Fruit fly (Drosophila melanogaster) whole organism, adult: Measurements from ENCODE around the gene CHKov2.

Experiments used
- CG12768 ChIP-seq: fragments of 200-800 bp; sonication (Bioruptor generic); optimal IDR thresholded peaks from 2 replicates; lab custom pipeline; 2017; ENCODE audit warnings: missing biosample characterization, missing genetic modification characterization, mild to moderate bottlenecking, moderate library complexity, missing genetic modification reagents
- CG1620 ChIP-seq: fragments of 200-800 bp; sonication (Bioruptor generic); optimal IDR thresholded peaks from 2 replicates; lab custom pipeline; 2016; ENCODE audit warnings: missing biosample characterization, missing genetic modification characterization
- CG5204 ChIP-seq: fragments of 200-800 bp; sonication (Bioruptor generic); optimal IDR thresholded peaks from 2 replicates; lab custom pipeline; 2016; ENCODE audit warnings: missing biosample characterization, missing genetic modification characterization
- CG7045 ChIP-seq: fragments of 200-800 bp; sonication (Bioruptor generic); optimal IDR thresholded peaks from 2 replicates; lab custom pipeline; 2017; ENCODE audit warnings: missing biosample characterization, mild to moderate bottlenecking, missing genetic modification characterization
- CG7101 ChIP-seq: fragments of 200-800 bp; sonication (Bioruptor generic); optimal IDR thresholded peaks from 2 replicates; lab custom pipeline; 2018; ENCODE audit warnings: missing biosample characterization, mild to moderate bottlenecking, missing genetic modification characterization, moderate library complexity
- Clk ChIP-seq: fragments of 200-800 bp; sonication (Bioruptor generic); optimal IDR thresholded peaks from 2 replicates; lab custom pipeline; 2017; ENCODE audit warnings: missing biosample characterization, missing genetic modification characterization
- Crg-1 ChIP-seq: fragments of 200-800 bp; sonication (Bioruptor generic); optimal IDR thresholded peaks from 2 replicates; lab custom pipeline; 2016; ENCODE audit warnings: missing biosample characterization, missing genetic modification characterization
- Mnt ChIP-seq: fragments of 200-800 bp; sonication (Bioruptor generic); optimal IDR thresholded peaks from 2 replicates; lab custom pipeline; 2016; ENCODE audit warnings: missing biosample characterization, mild to moderate bottlenecking, missing genetic modification characterization
- cic ChIP-seq: fragments of 200-800 bp; sonication (Bioruptor generic); optimal IDR thresholded peaks from 2 replicates; lab custom pipeline; 2017; ENCODE audit warnings: missing biosample characterization, mild to moderate bottlenecking, missing genetic modification characterization, moderate library complexity
- cnc ChIP-seq, 2 experiments: fragments of >200 bp; optimal IDR thresholded peaks; 2 replicates each; lab custom pipeline; 2017
- kay ChIP-seq: fragments of 200-800 bp; sonication (Bioruptor generic); peaks from one replicate; lab custom pipeline; 2016; ENCODE audit warnings: missing biosample characterization, missing genetic modification characterization, borderline replicate concordance
- pad ChIP-seq: fragments of 200-800 bp; sonication (Bioruptor generic); optimal IDR thresholded peaks from 3 replicates; lab custom pipeline; 2017; ENCODE audit warnings: missing biosample characterization, missing genetic modification characterization, mild to moderate bottlenecking, moderate library complexity, missing genetic modification reagents
- tj ChIP-seq: fragments of 200-800 bp; sonication (Bioruptor generic); optimal IDR thresholded peaks from 3 replicates; lab custom pipeline; 2017; ENCODE audit warnings: missing biosample characterization, mild to moderate bottlenecking, missing genetic modification characterization, moderate library complexity
- toe ChIP-seq: fragments of 200-800 bp; sonication (Bioruptor generic); optimal IDR thresholded peaks from 2 replicates; lab custom pipeline; 2016; ENCODE audit warnings: missing biosample characterization, missing genetic modification characterization

DNA sequence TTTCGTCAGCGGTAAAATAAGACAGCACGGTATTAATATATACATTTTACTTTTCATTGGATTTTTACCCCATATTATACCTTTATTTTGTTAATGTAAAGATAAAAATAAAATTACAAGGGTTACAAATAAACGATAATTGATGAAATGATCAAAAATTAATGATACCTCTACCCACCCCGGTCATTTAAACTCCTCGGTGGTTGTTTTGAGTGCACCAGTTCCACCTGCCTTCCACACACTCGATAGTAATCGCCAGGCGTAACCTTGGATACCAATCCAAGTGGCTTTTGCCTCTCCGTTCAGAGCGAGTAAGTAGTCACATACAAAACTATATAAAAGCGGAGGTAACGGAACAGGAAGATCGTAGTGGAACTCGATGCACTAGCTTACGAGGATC lies 8.9 kb upstream of the CHKov2 start, which contains the start of gene rha:
- TF ChIP-seq toe (GFP tag; lab: Kevin White, UChicago) (no peak), Crg-1 (GFP tag; lab: Kevin White, UChicago) (no peak), cic (GFP tag; lab: Kevin White, UChicago) (no peak), CG7101 (tag; lab: Kevin White, UChicago) (no peak), CG5204 (GFP tag; lab: Kevin White, UChicago) (no peak), CG7045 (GFP tag; lab: Kevin White, UChicago) (no peak), kay (no peak), CG12768 (GFP tag; lab: Kevin White, UChicago) (no peak), CG1620 (no peak), tj (GFP tag; lab: Kevin White, UChicago) (no peak), Clk (GFP tag; lab: Kevin White, UChicago) (no peak), Mnt (no peak), cnc (optimal IDR thresholded peaks at IDR 0.05; lab: Kevin White, UChicago) (no peak), pad (no peak)
